Fruit fly (Drosophila melanogaster): ENCODE results near the gene CG11263.

The CG11263 gene

DNA sequence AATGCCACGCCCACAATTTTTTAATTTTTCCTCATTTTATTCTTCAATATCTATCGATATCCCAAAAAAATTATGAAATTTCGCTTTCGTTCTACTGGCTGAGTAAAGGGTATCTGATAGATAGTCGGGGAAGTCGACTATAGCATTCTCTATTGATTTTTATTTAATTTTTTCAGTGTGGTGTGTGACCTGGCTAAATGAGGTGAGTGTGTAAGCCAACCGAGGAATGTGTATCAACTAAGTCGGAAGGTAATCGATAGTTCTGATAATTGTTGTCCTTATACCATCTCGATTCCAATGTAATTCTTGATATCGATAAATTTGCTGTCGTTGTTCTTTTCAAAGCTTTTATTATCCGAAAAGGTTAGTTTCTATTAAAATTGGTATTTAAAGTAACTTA lies at the start of gene CG11263:
TSS of gene CG11263 (plus strand) at position 328 of the 400 bp plus-strand sequence.
- TF ChIP-seq CG8478 (optimal IDR thresholded peaks at IDR 0.05) (no peak), CTCF (optimal IDR thresholded peaks at IDR 0.05) (peak in 1 of 2 experiments; percentile 30)

DNA sequence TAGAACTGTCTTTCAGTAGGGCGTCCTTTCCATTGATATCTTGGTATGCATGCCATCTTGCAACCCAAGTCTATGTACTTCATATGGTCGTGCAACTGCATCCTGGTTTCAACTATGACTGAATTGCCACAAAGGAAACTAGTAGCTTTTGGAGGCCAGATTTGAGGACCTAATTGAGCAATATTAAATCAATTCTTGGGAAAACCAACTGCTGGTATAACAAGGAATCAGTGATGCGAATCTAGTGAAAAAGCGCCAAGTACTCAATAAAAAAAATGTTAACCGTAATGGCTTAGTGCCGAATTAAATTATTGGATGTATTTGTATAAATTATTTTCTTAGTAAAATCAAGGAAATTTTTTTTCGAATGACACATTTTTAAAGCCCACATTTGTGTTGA lies 39.0 kb upstream of the CG11263 start, which contains the start of gene Or69a:
TSS of gene Or69a (minus strand) at position 101 of the 400 bp plus-strand sequence.
- TF ChIP-seq CG8478 (optimal IDR thresholded peaks at IDR 0.05) (no peak), CTCF (optimal IDR thresholded peaks at IDR 0.05) (no peak)

DNA sequence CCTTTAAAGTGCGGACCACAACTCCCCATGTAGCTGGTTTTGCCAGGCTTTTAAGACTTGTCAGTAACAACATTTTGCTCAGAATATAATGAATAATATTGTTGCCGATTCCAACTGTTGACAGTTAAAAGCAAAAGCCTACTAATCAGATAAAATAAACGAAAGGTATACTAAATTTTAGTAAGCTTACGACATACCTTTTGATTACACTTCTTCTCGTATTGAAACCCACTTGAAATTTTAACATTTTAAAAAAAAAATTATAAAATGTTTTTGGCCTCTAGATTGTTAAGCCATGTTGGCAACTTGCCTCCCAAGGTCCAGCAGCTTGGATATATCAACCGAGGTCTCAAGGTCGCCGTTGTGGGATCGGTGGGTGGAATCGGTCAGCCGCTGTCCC lies 34.4 kb upstream of the CG11263 start, which contains the start of the genes CG10748 and CG10749:
TSS of gene CG10748 (minus strand) at position 101 of the 400 bp plus-strand sequence.
TSS of gene CG10749 (plus strand) at position 216 of the 400 bp plus-strand sequence.
- TF ChIP-seq CTCF (optimal IDR thresholded peaks at IDR 0.05), result no peak
- no peak for TF ChIP-seq CG8478 (optimal IDR thresholded peaks at IDR 0.05)

DNA sequence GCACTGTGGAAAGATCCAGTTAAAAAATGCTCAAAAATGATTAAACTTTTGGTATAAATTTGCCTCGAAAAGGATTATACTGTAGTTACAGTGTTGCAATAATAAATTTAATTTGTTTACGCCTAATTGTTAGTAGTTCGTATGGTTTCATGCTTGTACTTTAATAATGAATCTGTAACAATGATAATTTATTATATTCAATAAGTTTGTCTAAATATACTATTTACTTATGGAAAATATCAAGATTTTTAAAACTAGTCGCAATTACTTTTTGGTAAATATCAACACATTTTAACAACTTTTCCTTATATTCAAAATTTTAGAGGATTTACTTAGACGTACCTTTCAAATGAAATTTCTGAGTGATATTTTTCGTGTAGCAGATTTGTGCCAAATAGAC lies 11.8 kb upstream of the CG11263 start, which contains the start of gene CG11262:
TSS of gene CG11262 (plus strand) at position 301 of the 400 bp plus-strand sequence.
- no peak for TF ChIP-seq CTCF (optimal IDR thresholded peaks at IDR 0.05)
- TF ChIP-seq CG8478 (optimal IDR thresholded peaks at IDR 0.05), result no peak

- TF ChIP-seq CTCF (optimal IDR thresholded peaks at IDR 0.05) (no peak), CG8478 (optimal IDR thresholded peaks at IDR 0.05) (no peak)
Measured at dm6 chr3L:13007946-13008462, 1.4 kb downstream of the CG11263 start.

DNA sequence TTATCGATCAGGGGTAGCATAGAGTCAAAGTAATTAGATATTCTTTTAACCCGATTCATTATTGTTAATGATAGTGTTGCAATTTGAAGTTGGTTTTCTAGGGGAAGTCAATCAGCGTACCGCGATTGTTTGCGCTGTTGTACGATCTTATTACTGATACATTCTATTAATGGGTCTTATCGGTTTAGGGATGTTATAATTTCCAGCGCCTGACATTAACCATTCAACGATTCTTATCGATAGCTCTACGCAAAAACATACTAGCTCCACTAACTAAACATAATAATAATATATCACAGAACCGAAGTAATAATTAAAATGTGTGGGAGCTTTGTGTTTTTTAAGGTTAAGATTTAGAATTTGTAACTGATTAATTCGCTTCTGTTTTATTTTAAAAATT lies 4.9 kb downstream of the CG11263 start, which contains the start of gene Cul6:
TSS of gene Cul6 (minus strand) at position 175 of the 400 bp plus-strand sequence.
- no peak for TF ChIP-seq CG8478 (optimal IDR thresholded peaks at IDR 0.05)
- TF ChIP-seq CTCF (optimal IDR thresholded peaks at IDR 0.05), result no peak

DNA sequence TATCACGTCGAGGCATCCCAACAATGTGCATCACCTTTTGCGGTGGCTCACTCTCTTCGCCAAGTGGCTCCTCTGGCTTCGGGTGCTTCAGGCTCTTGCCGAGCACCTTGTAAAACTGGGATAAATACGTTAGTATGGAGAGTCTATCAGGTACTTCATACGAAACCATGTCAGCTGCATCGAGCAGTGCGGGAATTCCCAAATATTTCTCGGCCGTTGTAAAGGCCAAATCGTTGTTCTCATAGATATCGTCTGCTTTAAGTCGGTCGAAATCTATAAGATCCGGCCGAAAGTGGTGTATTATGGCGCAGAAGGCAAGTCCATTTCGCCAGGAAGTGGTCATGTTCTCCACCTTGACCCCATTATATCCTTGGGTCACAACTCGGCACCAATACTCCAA lies 8.1 kb downstream of the CG11263 start:
- TF ChIP-seq CG8478 (optimal IDR thresholded peaks at IDR 0.05) (no peak), CTCF (optimal IDR thresholded peaks at IDR 0.05) (no peak)

DNA sequence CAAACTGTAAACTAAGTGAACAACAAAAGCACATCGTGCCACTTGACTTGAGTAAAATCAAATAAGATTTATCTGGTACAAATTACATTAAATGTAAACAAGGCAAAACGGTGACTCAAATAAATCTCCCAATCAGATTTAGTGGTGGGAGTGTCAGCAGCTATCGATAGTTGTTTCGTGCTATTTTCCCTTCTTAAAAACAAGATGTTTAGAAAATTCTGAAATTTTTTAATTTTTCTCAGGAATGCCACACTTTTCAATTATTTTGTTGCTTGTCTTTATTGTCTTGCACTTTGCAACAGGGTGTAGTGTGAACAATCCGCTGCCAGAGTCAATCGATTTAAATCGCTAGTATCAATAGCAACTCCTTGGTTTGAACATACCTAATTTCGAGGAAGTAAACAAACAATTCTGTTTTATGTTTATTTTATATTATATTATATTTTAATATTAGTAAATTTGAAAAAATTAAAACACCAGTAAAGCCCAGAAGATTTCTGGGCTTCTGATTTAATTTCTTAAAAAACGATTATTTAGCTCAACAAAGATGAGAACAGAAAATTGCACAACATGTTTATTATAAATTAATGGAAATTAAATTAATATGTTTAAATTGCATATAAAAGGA lies 8.7 kb downstream of the CG11263 start, which contains the start of gene MICAL-like:
TSS of gene MICAL-like (minus strand) at position 138 of the 628 bp plus-strand sequence.
- TF ChIP-seq CG8478 (optimal IDR thresholded peaks at IDR 0.05), result no peak
- TF ChIP-seq CTCF (optimal IDR thresholded peaks at IDR 0.05), result no peak

DNA sequence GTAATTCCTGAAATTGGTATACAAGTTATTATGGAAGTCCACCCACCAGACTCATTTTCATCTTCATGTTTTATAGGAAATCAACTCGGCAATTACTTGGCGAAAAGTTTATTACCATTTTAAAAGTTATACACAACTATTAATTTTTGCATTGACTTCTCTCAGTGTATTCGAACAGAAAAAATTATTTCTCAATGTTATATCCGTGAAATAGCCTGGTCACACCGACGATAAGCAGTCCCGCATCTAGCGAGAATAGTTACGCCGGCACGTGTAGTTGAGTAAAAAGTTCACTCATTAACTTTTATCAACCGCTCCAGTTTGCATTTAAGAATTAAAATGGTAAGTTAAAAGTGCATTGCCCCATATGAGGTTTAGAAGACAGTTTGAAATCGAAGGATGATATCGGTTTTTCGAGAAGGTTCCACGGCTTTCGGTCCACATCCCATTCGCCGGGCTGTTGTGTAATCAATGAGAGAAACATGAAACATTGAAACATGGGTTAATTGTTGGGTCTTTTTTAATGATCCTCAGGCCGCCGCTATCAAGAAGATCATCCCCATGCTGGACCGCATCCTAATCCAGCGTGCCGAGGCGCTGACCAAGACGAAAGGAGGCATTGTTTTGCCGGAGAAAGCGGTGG lies 9.3 kb downstream of the CG11263 start, which contains the start of gene CG11267:
TSS of gene CG11267 (plus strand) at position 228 of the 643 bp plus-strand sequence.
- TF ChIP-seq CG8478 (optimal IDR thresholded peaks at IDR 0.05) (no peak), CTCF (optimal IDR thresholded peaks at IDR 0.05) (no peak)

- TF ChIP-seq CTCF (optimal IDR thresholded peaks at IDR 0.05) (no peak), CG8478 (optimal IDR thresholded peaks at IDR 0.05) (no peak)
Measured at dm6 chr3L:13017803-13018324, 11.2 kb downstream of the CG11263 start, which contains the start of the genes mRpL20 and Icmt. Gene mRpL20 (minus strand): TSS chr3L:13017867. Gene Icmt (plus strand): TSS chr3L:13018266.

DNA sequence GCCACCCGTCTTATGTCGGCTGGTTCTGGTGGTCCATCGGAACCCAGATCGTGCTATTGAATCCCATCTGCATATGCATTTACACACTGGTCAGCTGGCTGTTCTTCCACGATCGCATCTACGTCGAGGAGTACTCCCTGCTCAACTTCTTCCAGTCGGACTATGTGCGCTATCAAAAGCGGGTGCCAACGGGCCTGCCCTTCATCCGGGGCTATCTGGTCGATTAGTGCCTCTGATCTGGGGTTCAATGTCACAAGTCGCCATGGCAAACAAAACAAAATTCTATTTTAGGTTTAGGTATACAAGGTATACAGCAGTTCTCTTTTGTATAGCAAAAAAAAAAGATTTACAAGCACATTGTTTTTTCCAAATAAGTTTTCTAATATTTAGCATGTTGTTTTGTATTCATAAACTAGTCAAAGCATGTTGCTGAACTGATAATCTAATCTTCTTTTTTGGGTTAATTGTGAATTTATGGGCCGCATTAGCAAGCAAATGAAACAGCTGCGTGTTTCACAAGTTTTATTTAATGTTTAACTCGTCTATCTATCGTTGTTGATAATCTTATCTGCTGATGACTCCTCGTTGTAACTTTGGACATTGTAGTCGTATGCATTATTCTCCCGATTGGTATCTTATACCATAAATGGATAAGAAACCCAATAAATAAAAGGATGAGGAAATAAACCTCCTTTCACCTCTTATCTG lies 12.8 kb downstream of the CG11263 start:
- TF ChIP-seq CTCF (optimal IDR thresholded peaks at IDR 0.05), result no peak
- no peak for TF ChIP-seq CG8478 (optimal IDR thresholded peaks at IDR 0.05)

DNA sequence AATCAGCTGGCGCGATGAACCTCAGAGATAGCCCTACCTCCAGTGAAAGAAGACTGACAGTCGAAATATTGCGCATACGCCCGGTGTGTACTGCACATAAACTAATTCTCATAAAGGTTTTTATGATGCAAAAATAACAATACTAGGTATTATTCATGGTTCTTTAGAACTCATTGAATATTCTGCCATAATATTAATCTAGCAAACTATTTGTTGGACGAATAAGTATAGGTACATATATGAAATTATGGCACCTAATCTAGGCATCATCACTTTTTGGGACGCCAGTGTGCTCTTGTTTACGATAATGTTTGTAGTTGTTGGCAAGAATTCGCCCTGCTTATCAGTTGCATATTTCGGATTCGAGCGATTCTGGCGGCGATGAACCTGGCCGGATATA lies 15.1 kb downstream of the CG11263 start:
- TF ChIP-seq CG8478 (optimal IDR thresholded peaks at IDR 0.05), result no peak
- TF ChIP-seq CTCF (optimal IDR thresholded peaks at IDR 0.05), result no peak

DNA sequence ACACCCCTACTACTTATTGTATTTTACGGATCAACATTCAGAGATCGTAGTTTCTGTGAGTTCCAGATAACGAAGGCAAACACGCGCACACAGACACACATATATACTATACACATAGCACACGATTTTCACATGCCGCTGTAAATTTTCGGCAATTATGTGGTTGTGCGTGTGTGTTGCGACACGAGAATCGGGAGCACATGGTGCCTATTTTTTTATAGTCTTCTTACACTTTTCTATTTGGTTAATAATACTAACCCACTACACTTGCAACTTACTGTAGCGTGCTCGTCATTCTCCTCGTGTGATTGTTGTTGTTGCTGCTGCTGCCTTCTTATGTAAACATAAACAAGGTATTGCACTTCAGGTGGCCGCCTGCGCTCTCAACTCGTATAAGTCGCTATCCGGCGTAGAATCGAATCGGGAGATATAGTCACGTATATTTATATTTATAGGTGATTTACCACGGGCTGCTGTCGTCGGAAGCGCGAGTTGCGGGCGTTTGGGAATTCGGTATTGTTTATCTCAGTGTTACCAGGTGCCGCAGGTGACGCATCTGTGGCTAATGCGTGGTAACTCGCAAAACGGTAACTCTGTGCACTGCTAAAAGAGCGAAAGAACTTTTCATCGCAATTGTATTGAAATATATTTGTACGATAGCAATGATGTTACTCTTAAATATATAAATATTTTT lies 15.7 kb downstream of the CG11263 start, which contains the start of gene Adk2:
TSS of gene Adk2 (minus strand) at position 529 of the 694 bp plus-strand sequence.
- TF ChIP-seq CTCF (optimal IDR thresholded peaks at IDR 0.05) (no peak), CG8478 (optimal IDR thresholded peaks at IDR 0.05) (no peak)

All from S2 (cell line).